Worm (Caenorhabditis elegans): ENCODE results near the gene tbx-9.

- no peak for TF ChIP-seq klf-2 (GFP tag; conservative IDR thresholded peaks at IDR 0.05)
- no peak for TF ChIP-seq ztf-29 (GFP tag; IDR thresholded peaks at IDR 0.05)
- no peak for TF ChIP-seq med-1 (GFP tag; optimal IDR thresholded peaks at IDR 0.05; ENCODE audit: insufficient read depth)
- no peak for TF ChIP-seq T22C8.4 (GFP tag; IDR thresholded peaks at IDR 0.05)
- no peak for TF ChIP-seq tab-1 (GFP tag; IDR thresholded peaks at IDR 0.05)
Measured at ce11 chrIII:10373845-10374244, 32.2 kb upstream of the tbx-9 start.

Data from whole organism, midembryonic.